Fruit fly (Drosophila melanogaster) whole organism, embryonic: Measurements from ENCODE around the gene Scox.

Experiments used
- Aef1 ChIP-seq: fragments of 200-800 bp; sonication (Bioruptor generic); IDR thresholded peaks from 3 replicates; pipeline ENCODE4 v1.3.6; 2022; ENCODE audit warnings: missing biosample characterization, missing genetic modification characterization
- Atf6 ChIP-seq: fragments of 200-800 bp; sonication (Bioruptor generic); IDR thresholded peaks from 2 replicates; pipeline ENCODE4 v1.3.6; 2022; ENCODE audit warnings: missing biosample characterization, missing genetic modification characterization
- CG13287 ChIP-seq: fragments of 200-800 bp; sonication (Bioruptor generic); IDR thresholded peaks from 2 replicates; pipeline ENCODE4 v1.3.6; 2022; ENCODE audit warnings: missing biosample characterization, missing genetic modification characterization; ENCODE audit not compliant: partially characterized antibody
- CG16813 ChIP-seq: fragments of 200-800 bp; sonication (Bioruptor generic); IDR thresholded peaks from 3 replicates; pipeline ENCODE4 v1.3.6; 2022; ENCODE audit warnings: missing biosample characterization, missing genetic modification characterization; ENCODE audit not compliant: partially characterized antibody
- CG1792 ChIP-seq: fragments of 200-800 bp; sonication (Bioruptor generic); optimal IDR thresholded peaks from 2 replicates; lab custom pipeline; 2016; ENCODE audit warnings: missing biosample characterization, missing genetic modification characterization
- CG1832 ChIP-seq: fragments of 200-800 bp; sonication (Bioruptor generic); optimal IDR thresholded peaks from 2 replicates; lab custom pipeline; 2017; ENCODE audit warnings: missing biosample characterization, mild to moderate bottlenecking, missing genetic modification characterization, inconsistent platforms
- CG18764 ChIP-seq: fragments of 200-800 bp; sonication (Bioruptor generic); optimal IDR thresholded peaks from 3 replicates; lab custom pipeline; 2016; ENCODE audit warnings: missing biosample characterization, missing genetic modification characterization
- CG2875 ChIP-seq: fragments of 200-800 bp; sonication (Bioruptor generic); optimal IDR thresholded peaks from 2 replicates; lab custom pipeline; 2017; ENCODE audit warnings: missing biosample characterization, mild to moderate bottlenecking, missing genetic modification characterization, missing genetic modification reagents
- CG30020 ChIP-seq: fragments of 200-800 bp; optimal IDR thresholded peaks from 2 replicates; lab custom pipeline; 2019; ENCODE audit warnings: missing biosample characterization, mild to moderate bottlenecking, missing genetic modification characterization, moderate library complexity
- CG31224 ChIP-seq: fragments of 200-800 bp; sonication (Bioruptor generic); IDR thresholded peaks from 2 replicates; pipeline ENCODE4 v1.3.6; 2022; ENCODE audit warnings: missing biosample characterization, missing genetic modification characterization
- CG32772 ChIP-seq: fragments of 200-800 bp; sonication (Bioruptor generic); IDR thresholded peaks from 2 replicates; pipeline ENCODE4 v1.3.6; 2022; ENCODE audit warnings: missing biosample characterization, missing genetic modification characterization
- CG6683 ChIP-seq: fragments of 200-800 bp; sonication (Bioruptor generic); optimal IDR thresholded peaks from 2 replicates; lab custom pipeline; 2017; ENCODE audit warnings: missing biosample characterization, mild to moderate bottlenecking, missing genetic modification characterization, missing genetic modification reagents
- CG7372 ChIP-seq: fragments of 200-800 bp; sonication (Bioruptor generic); IDR thresholded peaks from 2 replicates; pipeline ENCODE4 v1.3.6; 2022; ENCODE audit warnings: missing biosample characterization, missing genetic modification characterization
- CG7987 ChIP-seq: fragments of 200-800 bp; sonication (Bioruptor generic); optimal IDR thresholded peaks from 2 replicates; lab custom pipeline; 2018; ENCODE audit warnings: missing biosample characterization, mild to moderate bottlenecking, missing genetic modification characterization, moderate library complexity
- CG8359 ChIP-seq: fragments of 200-800 bp; sonication (Bioruptor generic); optimal IDR thresholded peaks from 2 replicates; lab custom pipeline; 2017; ENCODE audit warnings: missing biosample characterization, mild to moderate bottlenecking, missing genetic modification characterization, borderline replicate concordance
- CG8924 ChIP-seq: fragments of 200-800 bp; optimal IDR thresholded peaks from 3 replicates; lab custom pipeline; 2019; ENCODE audit warnings: missing biosample characterization, mild to moderate bottlenecking, missing genetic modification characterization, moderate library complexity
- CG8944 ChIP-seq: fragments of 200-800 bp; sonication (Bioruptor generic); optimal IDR thresholded peaks from 3 replicates; lab custom pipeline; 2016; ENCODE audit warnings: missing biosample characterization, missing genetic modification characterization
- Eip74EF ChIP-seq, 2 experiments: fragments of 200-800 bp in 1 of 2; fragments of >200 bp in 1 of 2; sonication (Bioruptor generic) in 1 of 2; optimal IDR thresholded peaks; 2 replicates each; lab custom pipeline; 2017 to 2019; ENCODE audit warnings: missing biosample characterization in 2 of 2, missing genetic modification characterization in 2 of 2, mild to moderate bottlenecking in 1 of 2, moderate library complexity in 1 of 2
- HLH54F ChIP-seq: fragments of 200-800 bp; sonication (Bioruptor generic); optimal IDR thresholded peaks from 3 replicates; lab custom pipeline; 2016; ENCODE audit warnings: missing biosample characterization, missing genetic modification characterization
- NfI ChIP-seq: fragments of 200-800 bp; sonication (Bioruptor generic); optimal IDR thresholded peaks from 3 replicates; lab custom pipeline; 2018; ENCODE audit warnings: missing biosample characterization, mild to moderate bottlenecking, missing genetic modification characterization, moderate library complexity
- Opbp ChIP-seq: fragments of 200-800 bp; sonication (Bioruptor generic); IDR thresholded peaks from 3 replicates; pipeline ENCODE4 v1.3.6; 2022; ENCODE audit warnings: missing biosample characterization, missing genetic modification characterization; ENCODE audit not compliant: partially characterized antibody
- Rx ChIP-seq: fragments of 200-800 bp; sonication (Bioruptor generic); IDR thresholded peaks from 2 replicates; pipeline ENCODE4 v1.3.6; 2022; ENCODE audit warnings: missing biosample characterization, missing genetic modification characterization
- Scr ChIP-seq: fragments of 200-800 bp; sonication (Bioruptor generic); IDR thresholded peaks from 2 replicates; pipeline ENCODE4 v1.3.6; 2022; ENCODE audit warnings: missing biosample characterization, missing genetic modification characterization; ENCODE audit not compliant: partially characterized antibody
- Sox102F ChIP-seq: fragments of 200-800 bp; sonication (Bioruptor generic); optimal IDR thresholded peaks from 2 replicates; lab custom pipeline; 2018; ENCODE audit warnings: missing biosample characterization, mild to moderate bottlenecking, missing genetic modification characterization, moderate library complexity
- ap ChIP-seq: fragments of 200-800 bp; sonication (Bioruptor generic); IDR thresholded peaks from 2 replicates; pipeline ENCODE4 v1.3.6; 2022; ENCODE audit warnings: missing biosample characterization, missing genetic modification characterization
- ash1 ChIP-seq: fragments of 200-800 bp; sonication (Bioruptor generic); optimal IDR thresholded peaks from 2 replicates; lab custom pipeline; 2018; ENCODE audit warnings: missing biosample characterization, mild to moderate bottlenecking, missing genetic modification characterization
- crol ChIP-seq: fragments of 200-800 bp; sonication (Bioruptor generic); IDR thresholded peaks from 2 replicates; pipeline ENCODE4 v1.3.6; 2022; ENCODE audit warnings: missing biosample characterization, missing genetic modification characterization
- crp ChIP-seq, 2 experiments: fragments of 200-800 bp; sonication (Bioruptor generic); optimal IDR thresholded peaks; 2 replicates in 1 of 2; 3 replicates in 1 of 2; lab custom pipeline; 2017; ENCODE audit warnings: missing biosample characterization in 2 of 2, missing genetic modification characterization in 2 of 2, mild to moderate bottlenecking in 1 of 2, moderate library complexity in 1 of 2
- da ChIP-seq: fragments of 200-800 bp; sonication (Bioruptor generic); optimal IDR thresholded peaks from 2 replicates; lab custom pipeline; 2016; ENCODE audit warnings: missing biosample characterization, missing genetic modification characterization
- dimm ChIP-seq: fragments of 200-800 bp; sonication (Bioruptor generic); IDR thresholded peaks from 2 replicates; pipeline ENCODE4 v1.3.6; 2022; ENCODE audit warnings: missing biosample characterization, missing genetic modification characterization
- gce ChIP-seq: fragments of 200-800 bp; sonication (Bioruptor generic); IDR thresholded peaks from 3 replicates; pipeline ENCODE4 v1.3.6; 2022; ENCODE audit warnings: missing biosample characterization, missing genetic modification characterization
- gt ChIP-seq: fragments of 200-800 bp; sonication (Bioruptor generic); IDR thresholded peaks from 2 replicates; pipeline ENCODE4 v1.3.6; 2022; ENCODE audit warnings: missing biosample characterization, missing genetic modification characterization
- hbn ChIP-seq: fragments of 200-800 bp; sonication (Bioruptor generic); IDR thresholded peaks from 2 replicates; pipeline ENCODE4 v1.3.6; 2022; ENCODE audit warnings: missing biosample characterization, missing genetic modification characterization; ENCODE audit not compliant: partially characterized antibody
- jigr1 ChIP-seq: fragments of 200-800 bp; sonication (Bioruptor generic); IDR thresholded peaks from 3 replicates; pipeline ENCODE4 v1.3.6; 2022; ENCODE audit warnings: missing biosample characterization, missing genetic modification characterization
- lilli ChIP-seq: fragments of 200-800 bp; sonication (Bioruptor generic); optimal IDR thresholded peaks from 3 replicates; lab custom pipeline; 2016; ENCODE audit warnings: missing biosample characterization, missing genetic modification characterization
- prd ChIP-seq, 3 experiments: fragments of >200 bp in 2 of 3; fragments of 200-800 bp in 1 of 3; sonication (Bioruptor generic) in 1 of 3; optimal IDR thresholded peaks in 2 of 3; IDR thresholded peaks in 1 of 3; 2 replicates in 2 of 3; 3 replicates in 1 of 3; pipeline versions ENCODE4 v1.3.6 to Lab custom; 2017 to 2022; ENCODE audit warnings: missing biosample characterization in 1 of 3, missing genetic modification characterization in 1 of 3
- pzg ChIP-seq: fragments of 200-800 bp; sonication (Bioruptor generic); optimal IDR thresholded peaks from 3 replicates; lab custom pipeline; 2018; ENCODE audit warnings: missing biosample characterization, mild to moderate bottlenecking, missing genetic modification characterization, moderate library complexity
- ro ChIP-seq: fragments of 200-800 bp; sonication (Bioruptor generic); IDR thresholded peaks from 2 replicates; pipeline ENCODE4 v1.3.6; 2022; ENCODE audit warnings: missing biosample characterization, missing genetic modification characterization
- sc ChIP-seq, 3 experiments: fragments of >200 bp in 2 of 3; fragments of 200-800 bp in 1 of 3; sonication (Bioruptor generic) in 1 of 3; optimal IDR thresholded peaks; 2 replicates in 2 of 3; 3 replicates in 1 of 3; lab custom pipeline; 2017; ENCODE audit warnings: mild to moderate bottlenecking in 1 of 3, missing biosample characterization in 1 of 3, missing genetic modification characterization in 1 of 3, missing genetic modification reagents in 1 of 3
- slbo ChIP-seq: fragments of 200-800 bp; sonication (Bioruptor generic); IDR thresholded peaks from 2 replicates; pipeline ENCODE4 v1.3.6; 2022; ENCODE audit warnings: missing biosample characterization, missing genetic modification characterization
- sna ChIP-seq: fragments of 200-800 bp; sonication (Bioruptor generic); IDR thresholded peaks from 2 replicates; pipeline ENCODE4 v1.3.6; 2022; ENCODE audit warnings: missing biosample characterization, missing genetic modification characterization; ENCODE audit not compliant: partially characterized antibody
- so ChIP-seq: fragments of 200-800 bp; sonication (Bioruptor generic); IDR thresholded peaks from 3 replicates; pipeline ENCODE4 v1.3.6; 2022; ENCODE audit warnings: missing biosample characterization, missing genetic modification characterization
- sqz ChIP-seq: fragments of 200-800 bp; sonication (Bioruptor generic); optimal IDR thresholded peaks from 3 replicates; lab custom pipeline; 2018; ENCODE audit warnings: missing biosample characterization, mild to moderate bottlenecking, missing genetic modification characterization
- stwl ChIP-seq: fragments of 200-800 bp; sonication (Bioruptor generic); optimal IDR thresholded peaks from 3 replicates; lab custom pipeline; 2018; ENCODE audit warnings: missing biosample characterization, mild to moderate bottlenecking, missing genetic modification characterization, moderate library complexity
- tap ChIP-seq: fragments of 200-800 bp; optimal IDR thresholded peaks from 3 replicates; lab custom pipeline; 2019; ENCODE audit warnings: missing biosample characterization, mild to moderate bottlenecking, missing genetic modification characterization, moderate library complexity
- tgo ChIP-seq: fragments of 200-800 bp; sonication (Bioruptor generic); IDR thresholded peaks from 3 replicates; pipeline ENCODE4 v1.3.6; 2022; ENCODE audit warnings: missing biosample characterization, missing genetic modification characterization
- tna ChIP-seq: fragments of 200-800 bp; sonication (Bioruptor generic); IDR thresholded peaks from 2 replicates; pipeline ENCODE4 v1.3.6; 2022; ENCODE audit warnings: missing biosample characterization, missing genetic modification characterization; ENCODE audit not compliant: partially characterized antibody
- wor ChIP-seq: fragments of 200-800 bp; sonication (Bioruptor generic); IDR thresholded peaks from 2 replicates; pipeline ENCODE4 v1.3.6; 2022; ENCODE audit warnings: missing biosample characterization, missing genetic modification characterization

The Scox gene

dm6 chr2L:5009306-5010030 lies 40.7 kb upstream of the Scox start, which contains the start of gene Rtnl1 (continued):
- no peak for TF ChIP-seq Sox102F (GFP tag; lab: Kevin White, UChicago)
- no peak for TF ChIP-seq ap (GFP tag; lab: Robert Waterston, UW)
- no peak for TF ChIP-seq CG8359 (GFP tag; lab: Kevin White, UChicago)
- TF ChIP-seq CG1792, result peak; percentile 10
- TF ChIP-seq CG7987 (GFP tag; lab: Kevin White, UChicago), result peak; percentile 56
- TF ChIP-seq tna, result peak; percentile 90
- no peak for TF ChIP-seq tgo
- TF ChIP-seq Opbp (GFP tag; lab: Robert Waterston, UW), result peak; percentile 95
- TF ChIP-seq gt, result no peak
- no peak for TF ChIP-seq Atf6
- TF ChIP-seq CG13287 (GFP tag; lab: Robert Waterston, UW), result peak; percentile 97
- TF ChIP-seq CG6683 (GFP tag; lab: Kevin White, UChicago), result no peak
- no peak for TF ChIP-seq NfI (GFP tag; lab: Kevin White, UChicago)
- TF ChIP-seq gce, result no peak
- TF ChIP-seq CG8944 (GFP tag; lab: Kevin White, UChicago), result no peak
- TF ChIP-seq so (GFP tag; lab: Robert Waterston, UW), result no peak
- TF ChIP-seq CG8924 (tag; lab: Kevin White, UChicago), result peak; percentile 20
- TF ChIP-seq CG2875, result no peak
- TF ChIP-seq CG1832 (GFP tag; lab: Kevin White, UChicago), result no peak
- TF ChIP-seq CG32772 (GFP tag; lab: Robert Waterston, UW), result no peak
- no peak for TF ChIP-seq tap
- no peak for TF ChIP-seq prd (optimal IDR thresholded peaks at IDR 0.05; lab: Kevin White, UChicago)
- no peak for TF ChIP-seq prd (GFP tag; IDR thresholded peaks at IDR 0.05; lab: Robert Waterston, UW)
- peak; percentile 22 for TF ChIP-seq CG30020 (tag; lab: Kevin White, UChicago)
- TF ChIP-seq CG31224 (GFP tag; lab: Robert Waterston, UW), result no peak
- no peak for TF ChIP-seq dimm (GFP tag; lab: Robert Waterston, UW)
- peak; percentile 99 for TF ChIP-seq pzg
- no peak for TF ChIP-seq sqz (GFP tag; lab: Kevin White, UChicago)
- peak; percentile 92 for TF ChIP-seq Scr
- TF ChIP-seq sna, result peak; percentile 82
- TF ChIP-seq Eip74EF (GFP tag; optimal IDR thresholded peaks at IDR 0.05; lab: Kevin White, UChicago), result peak in 1 of 2 experiments; percentile 1
- no peak for TF ChIP-seq jigr1 (GFP tag; lab: Robert Waterston, UW)
- TF ChIP-seq CG16813, result peak; percentile 93
- no peak for TF ChIP-seq sc (optimal IDR thresholded peaks at IDR 0.05; lab: Kevin White, UChicago)
- TF ChIP-seq sc (GFP tag; optimal IDR thresholded peaks at IDR 0.05; lab: Kevin White, UChicago), result no peak
- TF ChIP-seq da, result no peak
- no peak for TF ChIP-seq crol (GFP tag; lab: Robert Waterston, UW)
- TF ChIP-seq ro (GFP tag; lab: Robert Waterston, UW), result no peak
- TF ChIP-seq Rx (GFP tag; lab: Robert Waterston, UW), result no peak
- TF ChIP-seq slbo, result peak; percentile 51; the same call in 1 of the 2 replicates
- TF ChIP-seq lilli (GFP tag; lab: Kevin White, UChicago), result peak; percentile 32
- TF ChIP-seq ash1, result no peak
- peak; percentile 71 for TF ChIP-seq stwl (tag; lab: Kevin White, UChicago)
- peak; percentile 95 for TF ChIP-seq hbn
- TF ChIP-seq CG7372 (GFP tag; lab: Robert Waterston, UW), result no peak
- peak in 1 of 2 experiments; percentile 77 for TF ChIP-seq crp (GFP tag; optimal IDR thresholded peaks at IDR 0.05; lab: Kevin White, UChicago)
- TF ChIP-seq Aef1 (GFP tag; lab: Robert Waterston, UW), result 0 out of 3 replicates have a peak, but pooled peaks have one; percentile 26
- no peak for TF ChIP-seq HLH54F (GFP tag; lab: Kevin White, UChicago)
- TF ChIP-seq wor (GFP tag; lab: Robert Waterston, UW), result no peak
- no peak for TF ChIP-seq CG18764 (GFP tag; lab: Kevin White, UChicago)
